Fruit fly (Drosophila melanogaster) whole organism, embryonic: ENCODE measurements around the gene Dph3.

ENCODE experiments used
- Abd-B ChIP-seq: fragments of 200-800 bp; sonication (Bioruptor generic); optimal IDR thresholded peaks from 2 replicates; lab custom pipeline; 2018; ENCODE audit warnings: missing biosample characterization, mild to moderate bottlenecking, missing genetic modification characterization, moderate library complexity
- Adf1 ChIP-seq: fragments of 200-800 bp; sonication (Bioruptor generic); IDR thresholded peaks from 2 replicates; pipeline ENCODE4 v1.3.6; 2022; ENCODE audit warnings: missing biosample characterization, missing genetic modification characterization
- BEAF-32 ChIP-seq: fragments of 200-800 bp; sonication (Bioruptor generic); optimal IDR thresholded peaks from 3 replicates; lab custom pipeline; 2017; ENCODE audit warnings: missing biosample characterization, missing genetic modification characterization, mild to moderate bottlenecking, moderate library complexity, missing genetic modification reagents
- CG10274 ChIP-seq: fragments of 200-800 bp; sonication (Bioruptor generic); optimal IDR thresholded peaks from 3 replicates; lab custom pipeline; 2017; ENCODE audit warnings: missing biosample characterization, mild to moderate bottlenecking, missing genetic modification characterization
- CG10543 ChIP-seq: fragments of 200-800 bp; sonication (Bioruptor generic); optimal IDR thresholded peaks from 3 replicates; lab custom pipeline; 2017; ENCODE audit warnings: missing biosample characterization, mild to moderate bottlenecking, missing genetic modification characterization, moderate library complexity
- CG11093 ChIP-seq: fragments of 200-800 bp; sonication (Bioruptor generic); IDR thresholded peaks from 3 replicates; pipeline ENCODE4 v1.3.6; 2022; ENCODE audit warnings: missing biosample characterization, missing genetic modification characterization
- CG11456 ChIP-seq: fragments of 200-800 bp; sonication (Bioruptor generic); IDR thresholded peaks from 3 replicates; pipeline ENCODE4 v1.3.6; 2022; ENCODE audit warnings: missing biosample characterization, missing genetic modification characterization
- CG12391 ChIP-seq: fragments of 200-800 bp; sonication (Bioruptor generic); optimal IDR thresholded peaks from 3 replicates; lab custom pipeline; 2018; ENCODE audit warnings: missing biosample characterization, mild to moderate bottlenecking, missing genetic modification characterization, moderate library complexity
- CG13287 ChIP-seq: fragments of 200-800 bp; sonication (Bioruptor generic); IDR thresholded peaks from 2 replicates; pipeline ENCODE4 v1.3.6; 2022; ENCODE audit warnings: missing biosample characterization, missing genetic modification characterization; ENCODE audit not compliant: partially characterized antibody
- CG14667 ChIP-seq: fragments of 200-800 bp; sonication (Bioruptor generic); IDR thresholded peaks from 2 replicates; pipeline ENCODE4 v1.3.6; 2022; ENCODE audit warnings: missing biosample characterization, missing genetic modification characterization
- CG14710 ChIP-seq: fragments of 200-800 bp; sonication (Bioruptor generic); optimal IDR thresholded peaks from 3 replicates; lab custom pipeline; 2019; ENCODE audit warnings: missing biosample characterization, mild to moderate bottlenecking, missing genetic modification characterization, moderate library complexity
- CG15479 ChIP-seq: fragments of 200-800 bp; sonication (Bioruptor generic); optimal IDR thresholded peaks from 3 replicates; lab custom pipeline; 2019; ENCODE audit warnings: missing biosample characterization, mild to moderate bottlenecking, missing genetic modification characterization, moderate library complexity
- CG16779 ChIP-seq: fragments of 200-800 bp; sonication (Bioruptor generic); IDR thresholded peaks from 2 replicates; pipeline ENCODE4 v1.3.6; 2022; ENCODE audit warnings: missing biosample characterization, missing genetic modification characterization
- CG18262 ChIP-seq: fragments of 200-800 bp; optimal IDR thresholded peaks from 3 replicates; lab custom pipeline; 2019; ENCODE audit warnings: missing biosample characterization, mild to moderate bottlenecking, missing genetic modification characterization, moderate library complexity
- CG34224 ChIP-seq: fragments of 200-800 bp; sonication (Bioruptor generic); IDR thresholded peaks from 3 replicates; pipeline ENCODE4 v1.3.6; 2022; ENCODE audit warnings: missing biosample characterization, missing genetic modification characterization; ENCODE audit not compliant: partially characterized antibody
- CG3838 ChIP-seq: fragments of 200-800 bp; sonication (Bioruptor generic); optimal IDR thresholded peaks from 3 replicates; lab custom pipeline; 2016; ENCODE audit warnings: missing biosample characterization, missing genetic modification characterization
- CG4617 ChIP-seq: fragments of 200-800 bp; sonication (Bioruptor generic); optimal IDR thresholded peaks from 3 replicates; lab custom pipeline; 2016; ENCODE audit warnings: missing biosample characterization, missing genetic modification characterization, borderline replicate concordance
- CG4730 ChIP-seq: fragments of 200-800 bp; sonication (Bioruptor generic); IDR thresholded peaks from 2 replicates; pipeline ENCODE4 v1.3.6; 2022; ENCODE audit warnings: missing biosample characterization, missing genetic modification characterization
- CG7556 ChIP-seq: fragments of 200-800 bp; sonication (Bioruptor generic); optimal IDR thresholded peaks from 2 replicates; lab custom pipeline; 2017; ENCODE audit warnings: missing biosample characterization, mild to moderate bottlenecking, missing genetic modification characterization
- Dp ChIP-seq: fragments of 200-800 bp; sonication (Bioruptor generic); optimal IDR thresholded peaks from 2 replicates; lab custom pipeline; 2018; ENCODE audit warnings: missing biosample characterization, mild to moderate bottlenecking, missing genetic modification characterization, moderate library complexity
- Ets97D ChIP-seq: fragments of 200-800 bp; sonication (Bioruptor generic); optimal IDR thresholded peaks from 3 replicates; lab custom pipeline; 2016; ENCODE audit warnings: missing biosample characterization, missing genetic modification characterization
- HmgD ChIP-seq: fragments of 200-800 bp; sonication (Bioruptor generic); optimal IDR thresholded peaks from 3 replicates; lab custom pipeline; 2016; ENCODE audit warnings: missing biosample characterization, missing genetic modification characterization
- HmgZ ChIP-seq: fragments of 200-800 bp; sonication (Bioruptor generic); optimal IDR thresholded peaks from 2 replicates; lab custom pipeline; 2018; ENCODE audit warnings: missing biosample characterization, mild to moderate bottlenecking, missing genetic modification characterization
- Meics ChIP-seq: fragments of 200-800 bp; sonication (Bioruptor generic); optimal IDR thresholded peaks from 2 replicates; lab custom pipeline; 2017; ENCODE audit warnings: missing biosample characterization, mild to moderate bottlenecking, missing genetic modification characterization
- NFAT ChIP-seq: fragments of 200-800 bp; sonication (Bioruptor generic); IDR thresholded peaks from 2 replicates; pipeline ENCODE4 v1.3.6; 2022; ENCODE audit warnings: missing biosample characterization, missing genetic modification characterization
- Opbp ChIP-seq: fragments of 200-800 bp; sonication (Bioruptor generic); IDR thresholded peaks from 3 replicates; pipeline ENCODE4 v1.3.6; 2022; ENCODE audit warnings: missing biosample characterization, missing genetic modification characterization; ENCODE audit not compliant: partially characterized antibody
- Poxn ChIP-seq: fragments of 200-800 bp; sonication (Bioruptor generic); IDR thresholded peaks from 2 replicates; pipeline ENCODE4 v1.3.6; 2022; ENCODE audit warnings: missing biosample characterization, missing genetic modification characterization
- Ravus ChIP-seq: fragments of 200-800 bp; sonication (Bioruptor generic); IDR thresholded peaks from 2 replicates; pipeline ENCODE4 v1.3.6; 2022; ENCODE audit warnings: missing biosample characterization, missing genetic modification characterization
- Rx ChIP-seq: fragments of 200-800 bp; sonication (Bioruptor generic); IDR thresholded peaks from 2 replicates; pipeline ENCODE4 v1.3.6; 2022; ENCODE audit warnings: missing biosample characterization, missing genetic modification characterization
- Xrp1 ChIP-seq: fragments of 200-800 bp; sonication (Bioruptor generic); IDR thresholded peaks from 2 replicates; pipeline ENCODE4 v1.3.6; 2022; ENCODE audit warnings: missing biosample characterization, missing genetic modification characterization
- abd-A ChIP-seq: fragments of 200-800 bp; sonication (Bioruptor generic); optimal IDR thresholded peaks from 3 replicates; lab custom pipeline; 2019; ENCODE audit warnings: missing biosample characterization, mild to moderate bottlenecking, missing genetic modification characterization, moderate library complexity
- bbx ChIP-seq: fragments of 200-800 bp; sonication (Bioruptor generic); IDR thresholded peaks from 2 replicates; pipeline ENCODE4 v1.3.6; 2022; ENCODE audit warnings: missing biosample characterization, missing genetic modification characterization; ENCODE audit not compliant: partially characterized antibody
- chinmo ChIP-seq: fragments of 200-800 bp; sonication (Bioruptor generic); IDR thresholded peaks from 4 replicates; pipeline ENCODE4 v1.3.6; 2022; ENCODE audit warnings: missing biosample characterization, missing genetic modification characterization; ENCODE audit not compliant: partially characterized antibody
- corto ChIP-seq: fragments of 200-800 bp; sonication (Bioruptor generic); optimal IDR thresholded peaks from 2 replicates; lab custom pipeline; 2016; ENCODE audit warnings: missing biosample characterization, mild to moderate bottlenecking, missing genetic modification characterization, moderate library complexity
- dimm ChIP-seq: fragments of 200-800 bp; sonication (Bioruptor generic); IDR thresholded peaks from 2 replicates; pipeline ENCODE4 v1.3.6; 2022; ENCODE audit warnings: missing biosample characterization, missing genetic modification characterization
- eve ChIP-seq, 2 experiments: fragments of >200 bp; optimal IDR thresholded peaks; 2 replicates each; lab custom pipeline; 2017; ENCODE audit warnings: missing biosample characterization in 2 of 2, missing genetic modification characterization in 2 of 2
- gcm2 ChIP-seq: fragments of 200-800 bp; sonication (Bioruptor generic); optimal IDR thresholded peaks from 2 replicates; lab custom pipeline; 2016; ENCODE audit warnings: missing biosample characterization, missing genetic modification characterization
- gem ChIP-seq: fragments of 200-800 bp; sonication (Bioruptor generic); optimal IDR thresholded peaks from 2 replicates; lab custom pipeline; 2019; ENCODE audit warnings: missing biosample characterization, mild to moderate bottlenecking, missing genetic modification characterization, moderate library complexity
- gsb ChIP-seq: fragments of 200-800 bp; sonication (Bioruptor generic); IDR thresholded peaks from 2 replicates; pipeline ENCODE4 v1.3.6; 2022; ENCODE audit warnings: missing biosample characterization, missing genetic modification characterization
- hbn ChIP-seq: fragments of 200-800 bp; sonication (Bioruptor generic); IDR thresholded peaks from 2 replicates; pipeline ENCODE4 v1.3.6; 2022; ENCODE audit warnings: missing biosample characterization, missing genetic modification characterization; ENCODE audit not compliant: partially characterized antibody
- lilli ChIP-seq: fragments of 200-800 bp; sonication (Bioruptor generic); optimal IDR thresholded peaks from 3 replicates; lab custom pipeline; 2016; ENCODE audit warnings: missing biosample characterization, missing genetic modification characterization
- nmo ChIP-seq: fragments of 200-800 bp; sonication (Bioruptor generic); optimal IDR thresholded peaks from 2 replicates; lab custom pipeline; 2018; ENCODE audit warnings: missing biosample characterization, mild to moderate bottlenecking, missing genetic modification characterization, moderate library complexity
- nom ChIP-seq: fragments of 200-800 bp; sonication (Bioruptor generic); optimal IDR thresholded peaks from 2 replicates; lab custom pipeline; 2017; ENCODE audit warnings: missing biosample characterization, missing genetic modification characterization, mild to moderate bottlenecking, moderate library complexity, missing genetic modification reagents
- org-1 ChIP-seq: fragments of 200-800 bp; sonication (Bioruptor generic); optimal IDR thresholded peaks from 2 replicates; lab custom pipeline; 2017; ENCODE audit warnings: missing biosample characterization, missing genetic modification characterization
- pita ChIP-seq: fragments of 200-800 bp; sonication (Bioruptor generic); optimal IDR thresholded peaks from 2 replicates; lab custom pipeline; 2017; ENCODE audit warnings: missing biosample characterization, mild to moderate bottlenecking, missing genetic modification characterization
- pzg ChIP-seq: fragments of 200-800 bp; sonication (Bioruptor generic); optimal IDR thresholded peaks from 3 replicates; lab custom pipeline; 2018; ENCODE audit warnings: missing biosample characterization, mild to moderate bottlenecking, missing genetic modification characterization, moderate library complexity
- row ChIP-seq: fragments of 200-800 bp; sonication (Bioruptor generic); IDR thresholded peaks from 3 replicates; pipeline ENCODE4 v1.3.6; 2022; ENCODE audit warnings: missing biosample characterization, missing genetic modification characterization
- run ChIP-seq: fragments of 200-800 bp; sonication (Bioruptor generic); optimal IDR thresholded peaks from 3 replicates; lab custom pipeline; 2018; ENCODE audit warnings: missing biosample characterization, mild to moderate bottlenecking, missing genetic modification characterization
- sna ChIP-seq: fragments of 200-800 bp; sonication (Bioruptor generic); IDR thresholded peaks from 2 replicates; pipeline ENCODE4 v1.3.6; 2022; ENCODE audit warnings: missing biosample characterization, missing genetic modification characterization; ENCODE audit not compliant: partially characterized antibody
- trem ChIP-seq: fragments of 200-800 bp; optimal IDR thresholded peaks from 3 replicates; lab custom pipeline; 2019; ENCODE audit warnings: missing biosample characterization, mild to moderate bottlenecking, missing genetic modification characterization, moderate library complexity

Dph3 gene

DNA sequence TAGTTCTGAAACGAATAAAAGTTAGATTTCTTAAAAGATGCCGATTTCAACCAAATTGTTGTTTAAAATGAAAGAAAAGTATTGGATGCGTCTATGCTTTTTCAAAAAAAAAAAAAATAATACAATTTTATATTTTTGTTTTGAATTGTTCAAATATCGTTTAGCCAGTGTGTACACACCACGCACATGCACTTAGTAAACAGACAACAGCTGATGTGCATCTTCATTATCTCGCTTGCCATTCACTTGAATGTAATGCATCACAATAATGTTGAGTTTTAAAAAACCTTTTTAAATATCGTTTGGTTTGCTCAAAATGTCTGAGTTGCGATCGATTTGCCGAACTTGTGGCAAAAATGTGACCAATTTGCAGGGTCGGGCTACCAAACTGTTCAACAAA is 4.3 kb downstream of the Dph3 start, which contains the start of gene CG31441 (continued):
- peak; percentile 38 for TF ChIP-seq HmgZ
- peak; percentile 20 for TF ChIP-seq trem
- no peak for TF ChIP-seq CG16779 (GFP tag; lab: Robert Waterston, UW)
- no peak for TF ChIP-seq Poxn (GFP tag; lab: Robert Waterston, UW)
- no peak for TF ChIP-seq Adf1 (GFP tag; lab: Robert Waterston, UW)
- no peak for TF ChIP-seq gsb (GFP tag; lab: Robert Waterston, UW)
- TF ChIP-seq abd-A (tag; lab: Kevin White, UChicago), result no peak
- TF ChIP-seq nom (GFP tag; lab: Kevin White, UChicago), result no peak
- no peak for TF ChIP-seq CG11456 (GFP tag; lab: Robert Waterston, UW)
- no peak for TF ChIP-seq Rx (GFP tag; lab: Robert Waterston, UW)
- TF ChIP-seq CG15479 (GFP tag; lab: Kevin White, UChicago), result no peak
- no peak for TF ChIP-seq CG10274 (GFP tag; lab: Kevin White, UChicago)
- no peak for TF ChIP-seq eve (GFP tag; optimal IDR thresholded peaks at IDR 0.05; lab: Kevin White, UChicago)
- no peak for TF ChIP-seq CG18262 (tag; lab: Kevin White, UChicago)
- no peak for TF ChIP-seq dimm
- TF ChIP-seq sna, result 0 out of 2 replicates have a peak, but pooled peaks have one; percentile 50
- 0 out of 3 replicates have a peak, but pooled peaks have one; percentile 12 for TF ChIP-seq row
- no peak for TF ChIP-seq CG7556 (GFP tag; lab: Kevin White, UChicago)
- TF ChIP-seq pita (GFP tag; lab: Kevin White, UChicago), result no peak
- TF ChIP-seq Abd-B (GFP tag; lab: Kevin White, UChicago), result no peak
- TF ChIP-seq pzg (GFP tag; lab: Kevin White, UChicago), result peak; percentile 49
- TF ChIP-seq gem, result no peak
- TF ChIP-seq CG4617 (GFP tag; lab: Kevin White, UChicago), result peak; percentile 37
- no peak for TF ChIP-seq CG10543 (GFP tag; lab: Kevin White, UChicago)
- TF ChIP-seq Opbp (GFP tag; lab: Robert Waterston, UW), result no peak; the same call in 2 of the 3 replicates
- TF ChIP-seq CG14710 (tag; lab: Kevin White, UChicago), result peak; percentile 99
- TF ChIP-seq HmgD (GFP tag; lab: Kevin White, UChicago), result no peak
- no peak for TF ChIP-seq nmo
- no peak for TF ChIP-seq CG14667 (GFP tag; lab: Robert Waterston, UW)
- TF ChIP-seq Meics (GFP tag; lab: Kevin White, UChicago), result no peak
- TF ChIP-seq CG3838, result peak; percentile 39
- TF ChIP-seq CG11093 (GFP tag; lab: Robert Waterston, UW), result no peak
- peak; percentile 8 for TF ChIP-seq Ets97D (GFP tag; lab: Kevin White, UChicago)
- TF ChIP-seq CG34224 (GFP tag; lab: Robert Waterston, UW), result peak; percentile 75
- TF ChIP-seq run (tag; lab: Kevin White, UChicago), result no peak
- TF ChIP-seq corto (GFP tag; lab: Kevin White, UChicago), result no peak
- TF ChIP-seq CG12391, result no peak
- no peak for TF ChIP-seq Xrp1 (GFP tag; lab: Robert Waterston, UW)
- TF ChIP-seq org-1 (GFP tag; lab: Kevin White, UChicago), result no peak
- no peak for TF ChIP-seq Ravus (GFP tag; lab: Robert Waterston, UW)
- TF ChIP-seq gcm2 (GFP tag; lab: Kevin White, UChicago), result no peak
- peak; percentile 65 for TF ChIP-seq BEAF-32
- no peak for TF ChIP-seq lilli (GFP tag; lab: Kevin White, UChicago)
- TF ChIP-seq Dp (GFP tag; lab: Kevin White, UChicago), result peak; percentile 69
- TF ChIP-seq bbx, result peak; percentile 49; the same call in 1 of the 2 replicates
- TF ChIP-seq CG13287 (GFP tag; lab: Robert Waterston, UW), result peak; percentile 64; the same call in 1 of the 2 replicates
- TF ChIP-seq NFAT (GFP tag; lab: Robert Waterston, UW), result no peak
- peak; percentile 63 for TF ChIP-seq hbn (GFP tag; lab: Robert Waterston, UW)
- no peak for TF ChIP-seq CG4730 (GFP tag; lab: Robert Waterston, UW)
- TF ChIP-seq chinmo, result 0 out of 4 replicates have a peak, but pooled peaks have one; percentile 62
